Worm (Caenorhabditis elegans) whole organism, dauer: ENCODE results near the gene dop-5.
"Not testable (repeated sequence)": the region's sequence is repeated elsewhere in the genome, so short reads cannot be mapped to it uniquely, and the experiment has no call there.

Source experiments
- unc-62 ChIP-seq: sonication (generic microtip); optimal IDR thresholded peaks from 2 replicates; lab custom pipeline; 2017; ENCODE audit warnings: missing biosample characterization, missing genetic modification reagents, missing genetic modification characterization

dop-5 gene

ce11 chrV:11366129-11366528, at the start of gene dop-5:
Gene dop-5 (minus strand): TSS chrV:11366229.
- TF ChIP-seq unc-62, result no peak

ce11 chrV:11415059-11415458, 49.0 kb upstream of the dop-5 start, which contains the start of gene deg-3:
Gene deg-3 (minus strand): TSS chrV:11415159.
- TF ChIP-seq unc-62, result no peak

- TF ChIP-seq unc-62, result no peak
These were observed 46.1 kb upstream of the dop-5 start for ce11 chrV:11412125-11412524.

- no peak for TF ChIP-seq unc-62
These were observed 45.0 kb upstream of the dop-5 start, which contains the start of the genes K03B8.8 and grl-3 for ce11 chrV:11410902-11411561. Gene K03B8.8 (minus strand): TSS chrV:11411002. Gene grl-3 (plus strand): TSS chrV:11411511.

ce11 chrV:11407251-11407650, 41.2 kb upstream of the dop-5 start, which contains the start of gene K03B8.6:
Gene K03B8.6 (plus strand): TSS chrV:11407584.
- TF ChIP-seq unc-62, result no peak

ce11 chrV:11403702-11404101, 37.7 kb upstream of the dop-5 start:
- no peak for TF ChIP-seq unc-62

ce11 chrV:11403059-11403458, 37.0 kb upstream of the dop-5 start:
- TF ChIP-seq unc-62, result no peak

ce11 chrV:11402610-11403009, 36.6 kb upstream of the dop-5 start, which contains the start of gene nas-19:
Gene nas-19 (minus strand): TSS chrV:11402710.
- TF ChIP-seq unc-62, result no peak

ce11 chrV:11398616-11399015, 32.6 kb upstream of the dop-5 start, which contains the start of gene nas-17:
Gene nas-17 (plus strand): TSS chrV:11398916.
- no peak for TF ChIP-seq unc-62

- not testable (repeated sequence) for TF ChIP-seq unc-62
These were observed 30.1 kb upstream of the dop-5 start, which contains the start of gene nas-18 for ce11 chrV:11396134-11396533. Gene nas-18 (plus strand): TSS chrV:11396434.

- not testable (repeated sequence) for TF ChIP-seq unc-62
These were observed 29.0 kb upstream of the dop-5 start, which contains the start of gene K03B8.4 for ce11 chrV:11395024-11395423. Gene K03B8.4 (minus strand): TSS chrV:11395124.

ce11 chrV:11392020-11392419, 26.0 kb upstream of the dop-5 start, which contains the start of gene nas-16:
Gene nas-16 (plus strand): TSS chrV:11392320.
- no peak for TF ChIP-seq unc-62

- no peak for TF ChIP-seq unc-62
These were observed 24.4 kb upstream of the dop-5 start, which contains the start of the genes K03B8.11 and K03B8.14 for ce11 chrV:11390394-11390793. Gene K03B8.11 (minus strand): TSS chrV:11390494. Gene K03B8.14 (plus strand): TSS chrV:11390503.

ce11 chrV:11389776-11390175, 23.7 kb upstream of the dop-5 start, which contains the start of gene col-155:
Gene col-155 (minus strand): TSS chrV:11389876.
- no peak for TF ChIP-seq unc-62

ce11 chrV:11386428-11386827, 20.4 kb upstream of the dop-5 start, which contains the start of gene F55C10.4:
Gene F55C10.4 (plus strand): TSS chrV:11386728.
- TF ChIP-seq unc-62, result no peak

- TF ChIP-seq unc-62, result no peak
These were observed 19.0 kb upstream of the dop-5 start, which contains the start of gene col-154 for ce11 chrV:11385060-11385459. Gene col-154 (plus strand): TSS chrV:11385360.

- no peak for TF ChIP-seq unc-62
These were observed 17.0 kb upstream of the dop-5 start, which contains the start of gene F55C10.5 for ce11 chrV:11383032-11383431. Gene F55C10.5 (plus strand): TSS chrV:11383105.

- no peak for TF ChIP-seq unc-62
These were observed 14.5 kb upstream of the dop-5 start for ce11 chrV:11380571-11380970.
